Fruit fly (Drosophila melanogaster): Measurements from ENCODE around the gene CG5906.

CG5906 gene

dm6 chr3L:11871205-11871604 lies at the start of gene CG5906:
TSS of gene CG5906 (minus strand) at chr3L:11871305.
- TF ChIP-seq CG8478 (optimal IDR thresholded peaks at IDR 0.05) (no peak), CTCF (optimal IDR thresholded peaks at IDR 0.05) (no peak)

dm6 chr3L:11918217-11918616 lies 47.1 kb upstream of the CG5906 start:
- TF ChIP-seq CG8478 (optimal IDR thresholded peaks at IDR 0.05) (no peak), CTCF (optimal IDR thresholded peaks at IDR 0.05) (peak; percentile 28 to 44)

- no peak for TF ChIP-seq CG8478 (optimal IDR thresholded peaks at IDR 0.05)
- no peak for TF ChIP-seq CTCF (optimal IDR thresholded peaks at IDR 0.05)
These were observed 25.7 kb upstream of the CG5906 start for dm6 chr3L:11896756-11897155.

- TF ChIP-seq CG8478 (optimal IDR thresholded peaks at IDR 0.05) = no peak
- TF ChIP-seq CTCF (optimal IDR thresholded peaks at IDR 0.05) = peak; percentile 79 to 84
These were observed 21.7 kb upstream of the CG5906 start for dm6 chr3L:11892766-11893165.

dm6 chr3L:11888910-11889309 lies 17.8 kb upstream of the CG5906 start, which contains the start of gene CG5897:
TSS of gene CG5897 (minus strand) at chr3L:11889010.
- TF ChIP-seq CTCF (optimal IDR thresholded peaks at IDR 0.05) (no peak), CG8478 (optimal IDR thresholded peaks at IDR 0.05) (no peak)

- TF ChIP-seq CTCF (optimal IDR thresholded peaks at IDR 0.05) (no peak), CG8478 (optimal IDR thresholded peaks at IDR 0.05) (no peak)
These were observed 10.0 kb upstream of the CG5906 start, which contains the start of gene CCDC151 for dm6 chr3L:11881084-11881483. TSS of gene CCDC151 (plus strand) at chr3L:11881384.

- TF ChIP-seq CG8478 (optimal IDR thresholded peaks at IDR 0.05) (no peak), CTCF (optimal IDR thresholded peaks at IDR 0.05) (no peak)
These were observed 7.7 kb upstream of the CG5906 start, which contains the start of gene Sprn for dm6 chr3L:11878815-11879214. TSS of gene Sprn (plus strand) at chr3L:11879115.

dm6 chr3L:11876036-11876435 lies 4.9 kb upstream of the CG5906 start:
- TF ChIP-seq CG8478 (optimal IDR thresholded peaks at IDR 0.05) (no peak), CTCF (optimal IDR thresholded peaks at IDR 0.05) (peak; percentile 84 to 86)

dm6 chr3L:11874758-11875157 lies 3.7 kb upstream of the CG5906 start:
- no peak for TF ChIP-seq CTCF (optimal IDR thresholded peaks at IDR 0.05)
- no peak for TF ChIP-seq CG8478 (optimal IDR thresholded peaks at IDR 0.05)

dm6 chr3L:11869328-11869727 lies 1.8 kb downstream of the CG5906 start:
- TF ChIP-seq CG8478 (optimal IDR thresholded peaks at IDR 0.05) = no peak
- no peak for TF ChIP-seq CTCF (optimal IDR thresholded peaks at IDR 0.05)

dm6 chr3L:11863587-11863986 lies 7.5 kb downstream of the CG5906 start:
- TF ChIP-seq CTCF (optimal IDR thresholded peaks at IDR 0.05) (no peak), CG8478 (optimal IDR thresholded peaks at IDR 0.05) (no peak)

- no peak for TF ChIP-seq CG8478 (optimal IDR thresholded peaks at IDR 0.05)
- no peak for TF ChIP-seq CTCF (optimal IDR thresholded peaks at IDR 0.05)
These were observed 8.8 kb downstream of the CG5906 start for dm6 chr3L:11862266-11862665.

dm6 chr3L:11858745-11859144 lies 12.4 kb downstream of the CG5906 start:
- no peak for TF ChIP-seq CTCF (optimal IDR thresholded peaks at IDR 0.05)
- TF ChIP-seq CG8478 (optimal IDR thresholded peaks at IDR 0.05) = no peak

dm6 chr3L:11852924-11853323 lies 18.2 kb downstream of the CG5906 start:
- TF ChIP-seq CG8478 (optimal IDR thresholded peaks at IDR 0.05) (no peak), CTCF (optimal IDR thresholded peaks at IDR 0.05) (peak; percentile 67 to 70)

dm6 chr3L:11847703-11848102 lies 23.4 kb downstream of the CG5906 start, which contains the start of gene CG12521:
TSS of gene CG12521 (minus strand) at chr3L:11847803.
- no peak for TF ChIP-seq CG8478 (optimal IDR thresholded peaks at IDR 0.05)

dm6 chr3L:11836575-11837077 lies 34.5 kb downstream of the CG5906 start, which contains the start of gene CG43064:
TSS of gene CG43064 (minus strand) at chr3L:11836721.
- no peak for TF ChIP-seq CG8478 (optimal IDR thresholded peaks at IDR 0.05)
- no peak for TF ChIP-seq CTCF (optimal IDR thresholded peaks at IDR 0.05)

dm6 chr3L:11833296-11833717 lies 37.8 kb downstream of the CG5906 start, which contains the start of gene CycA:
TSS of gene CycA (minus strand) at chr3L:11833578.
- TF ChIP-seq CTCF (optimal IDR thresholded peaks at IDR 0.05) (peak; percentile 25 to 49), CG8478 (optimal IDR thresholded peaks at IDR 0.05) (no peak)
